Fruit fly (Drosophila melanogaster) whole organism, embryonic: ENCODE data around the gene vari.

Experiments
- Bteb2 ChIP-seq: fragments of 200-800 bp; sonication (Bioruptor generic); optimal IDR thresholded peaks from 2 replicates; lab custom pipeline; 2016; ENCODE audit warnings: missing biosample characterization, missing genetic modification characterization
- CG10274 ChIP-seq: fragments of 200-800 bp; sonication (Bioruptor generic); optimal IDR thresholded peaks from 3 replicates; lab custom pipeline; 2017; ENCODE audit warnings: missing biosample characterization, mild to moderate bottlenecking, missing genetic modification characterization
- CG12236 ChIP-seq: fragments of 200-800 bp; sonication (Bioruptor generic); optimal IDR thresholded peaks from 2 replicates; lab custom pipeline; 2016; ENCODE audit warnings: missing biosample characterization, missing genetic modification characterization
- CG1233 ChIP-seq: fragments of 200-800 bp; sonication (Bioruptor generic); optimal IDR thresholded peaks from 4 replicates; lab custom pipeline; 2018; ENCODE audit warnings: missing biosample characterization, mild to moderate bottlenecking, missing genetic modification characterization
- CG13296 ChIP-seq: fragments of 200-800 bp; sonication (Bioruptor generic); optimal IDR thresholded peaks from 3 replicates; lab custom pipeline; 2018; ENCODE audit warnings: missing biosample characterization, mild to moderate bottlenecking, missing genetic modification characterization
- CG13624 ChIP-seq: fragments of 200-800 bp; sonication (Bioruptor generic); optimal IDR thresholded peaks from 2 replicates; lab custom pipeline; 2016; ENCODE audit warnings: missing biosample characterization, missing genetic modification characterization
- CG15479 ChIP-seq: fragments of 200-800 bp; sonication (Bioruptor generic); optimal IDR thresholded peaks from 3 replicates; lab custom pipeline; 2019; ENCODE audit warnings: missing biosample characterization, mild to moderate bottlenecking, missing genetic modification characterization, moderate library complexity
- CG2120 ChIP-seq: fragments of 200-800 bp; sonication (Bioruptor generic); optimal IDR thresholded peaks from 3 replicates; lab custom pipeline; 2016; ENCODE audit warnings: missing biosample characterization, missing genetic modification characterization
- CG30020 ChIP-seq: fragments of 200-800 bp; optimal IDR thresholded peaks from 2 replicates; lab custom pipeline; 2019; ENCODE audit warnings: missing biosample characterization, mild to moderate bottlenecking, missing genetic modification characterization, moderate library complexity
- CG3995 ChIP-seq: fragments of 200-800 bp; sonication (Bioruptor generic); optimal IDR thresholded peaks from 3 replicates; lab custom pipeline; 2016; ENCODE audit warnings: missing biosample characterization, missing genetic modification characterization
- CG4617 ChIP-seq: fragments of 200-800 bp; sonication (Bioruptor generic); optimal IDR thresholded peaks from 3 replicates; lab custom pipeline; 2016; ENCODE audit warnings: missing biosample characterization, missing genetic modification characterization, borderline replicate concordance
- CG4707 ChIP-seq: fragments of 200-800 bp; sonication (Bioruptor generic); optimal IDR thresholded peaks from 2 replicates; lab custom pipeline; 2018; ENCODE audit warnings: missing biosample characterization, mild to moderate bottlenecking, missing genetic modification characterization, moderate library complexity
- CG7271 ChIP-seq: fragments of 200-800 bp; sonication (Bioruptor generic); optimal IDR thresholded peaks from 2 replicates; lab custom pipeline; 2018; ENCODE audit warnings: missing biosample characterization, mild to moderate bottlenecking, missing genetic modification characterization, moderate library complexity
- CG7786 ChIP-seq: fragments of 200-800 bp; sonication (Bioruptor generic); optimal IDR thresholded peaks from 2 replicates; lab custom pipeline; 2016; ENCODE audit warnings: missing biosample characterization, missing genetic modification characterization
- CG9609 ChIP-seq: fragments of 200-800 bp; sonication (Bioruptor generic); optimal IDR thresholded peaks from 3 replicates; lab custom pipeline; 2016; ENCODE audit warnings: missing biosample characterization, missing genetic modification characterization
- D19B ChIP-seq: fragments of 200-800 bp; sonication (Bioruptor generic); optimal IDR thresholded peaks from 2 replicates; lab custom pipeline; 2017; ENCODE audit warnings: missing biosample characterization, mild to moderate bottlenecking, missing genetic modification characterization
- H15 ChIP-seq: fragments of 200-800 bp; sonication (Bioruptor generic); IDR thresholded peaks from 3 replicates; pipeline ENCODE4 v1.3.6; 2022; ENCODE audit warnings: missing biosample characterization, missing genetic modification characterization
- Hmr ChIP-seq: fragments of 200-800 bp; sonication (Bioruptor generic); optimal IDR thresholded peaks from 3 replicates; lab custom pipeline; 2017; ENCODE audit warnings: mild to moderate bottlenecking, missing biosample characterization, missing genetic modification reagents, missing genetic modification characterization
- Hr78 ChIP-seq, 2 experiments: fragments of 200-800 bp in 1 of 2; fragments of >200 bp in 1 of 2; sonication (Bioruptor generic) in 1 of 2; optimal IDR thresholded peaks; 2 replicates each; lab custom pipeline; 2017 to 2019; ENCODE audit warnings: missing biosample characterization in 2 of 2, missing genetic modification characterization in 2 of 2, mild to moderate bottlenecking in 1 of 2, moderate library complexity in 1 of 2
- Jarid2 ChIP-seq: fragments of 200-800 bp; sonication (Bioruptor generic); optimal IDR thresholded peaks from 3 replicates; lab custom pipeline; 2017; ENCODE audit warnings: mild to moderate bottlenecking, missing biosample characterization, missing genetic modification reagents, missing genetic modification characterization
- Neu2 ChIP-seq: fragments of 200-800 bp; sonication (Bioruptor generic); optimal IDR thresholded peaks from 3 replicates; lab custom pipeline; 2016; ENCODE audit warnings: missing biosample characterization, missing genetic modification characterization, borderline replicate concordance
- Optix ChIP-seq: fragments of 200-800 bp; sonication (Bioruptor generic); IDR thresholded peaks from 3 replicates; pipeline ENCODE4 v1.3.6; 2022; ENCODE audit warnings: missing biosample characterization, missing genetic modification characterization
- Sry-β ChIP-seq: fragments of 200-800 bp; sonication (Bioruptor generic); optimal IDR thresholded peaks from 2 replicates; lab custom pipeline; 2018; ENCODE audit warnings: missing biosample characterization, mild to moderate bottlenecking, missing genetic modification characterization, moderate library complexity
- Xbp1 ChIP-seq: fragments of 200-800 bp; sonication (Bioruptor generic); optimal IDR thresholded peaks from 3 replicates; lab custom pipeline; 2016; ENCODE audit warnings: missing biosample characterization, mild to moderate bottlenecking, missing genetic modification characterization
- bab2 ChIP-seq: fragments of 200-800 bp; sonication (Bioruptor generic); optimal IDR thresholded peaks from 2 replicates; lab custom pipeline; 2016; ENCODE audit warnings: missing biosample characterization, missing genetic modification characterization
- cad ChIP-seq: fragments of >200 bp; optimal IDR thresholded peaks from 2 replicates; lab custom pipeline; 2017; ENCODE audit warnings: missing biosample characterization, missing genetic modification characterization
- chinmo ChIP-seq: fragments of 200-800 bp; sonication (Bioruptor generic); IDR thresholded peaks from 4 replicates; pipeline ENCODE4 v1.3.6; 2022; ENCODE audit warnings: missing biosample characterization, missing genetic modification characterization; ENCODE audit not compliant: partially characterized antibody
- crol ChIP-seq: fragments of 200-800 bp; sonication (Bioruptor generic); IDR thresholded peaks from 2 replicates; pipeline ENCODE4 v1.3.6; 2022; ENCODE audit warnings: missing biosample characterization, missing genetic modification characterization
- ham ChIP-seq: fragments of 200-800 bp; sonication (Bioruptor generic); IDR thresholded peaks from 2 replicates; pipeline ENCODE4 v1.3.6; 2022; ENCODE audit warnings: missing biosample characterization, missing genetic modification characterization
- hkb ChIP-seq, 2 experiments: fragments of 200-800 bp in 1 of 2; fragments of >200 bp in 1 of 2; sonication (Bioruptor generic) in 1 of 2; IDR thresholded peaks in 1 of 2; optimal IDR thresholded peaks in 1 of 2; 2 replicates each; pipeline versions ENCODE4 v1.3.6 to Lab custom; 2017 to 2022; ENCODE audit warnings: missing biosample characterization in 1 of 2, missing genetic modification characterization in 1 of 2
- klu ChIP-seq: fragments of 200-800 bp; sonication (Bioruptor generic); IDR thresholded peaks from 2 replicates; pipeline ENCODE4 v1.3.6; 2022; ENCODE audit warnings: missing biosample characterization, missing genetic modification characterization
- phol ChIP-seq: fragments of 200-800 bp; sonication (Bioruptor generic); optimal IDR thresholded peaks from 3 replicates; lab custom pipeline; 2018; ENCODE audit warnings: missing biosample characterization, mild to moderate bottlenecking, missing genetic modification characterization, moderate library complexity
- pnt ChIP-seq: fragments of 200-800 bp; sonication (Bioruptor generic); optimal IDR thresholded peaks from 3 replicates; lab custom pipeline; 2016; ENCODE audit warnings: missing biosample characterization, missing genetic modification characterization
- sens-2 ChIP-seq: fragments of 200-800 bp; sonication (Bioruptor generic); IDR thresholded peaks from 2 replicates; pipeline ENCODE4 v1.3.6; 2022; ENCODE audit warnings: missing biosample characterization, missing genetic modification characterization
- sim ChIP-seq: fragments of 200-800 bp; sonication (Bioruptor generic); IDR thresholded peaks from 2 replicates; pipeline ENCODE4 v1.3.6; 2022; ENCODE audit warnings: missing biosample characterization, missing genetic modification characterization
- sna ChIP-seq: fragments of 200-800 bp; sonication (Bioruptor generic); IDR thresholded peaks from 2 replicates; pipeline ENCODE4 v1.3.6; 2022; ENCODE audit warnings: missing biosample characterization, missing genetic modification characterization; ENCODE audit not compliant: partially characterized antibody
- sr ChIP-seq: fragments of 200-800 bp; sonication (Bioruptor generic); IDR thresholded peaks from 3 replicates; pipeline ENCODE4 v1.3.6; 2022; ENCODE audit warnings: missing biosample characterization, missing genetic modification characterization
- yki ChIP-seq: fragments of >200 bp; optimal IDR thresholded peaks from 3 replicates; lab custom pipeline; 2018
- zen2 ChIP-seq: fragments of 200-800 bp; sonication (Bioruptor generic); IDR thresholded peaks from 3 replicates; pipeline ENCODE4 v1.3.6; 2022; ENCODE audit warnings: missing biosample characterization, missing genetic modification characterization; ENCODE audit not compliant: partially characterized antibody

vari gene

dm6 chr2L:20820767-20821166 lies 23.9 kb upstream of the vari start, which contains the start of gene CheB38c:
Gene CheB38c, minus strand, starts transcription at chr2L:20820867.
- TF ChIP-seq sna (no peak), CG4617 (GFP tag; lab: Kevin White, UChicago) (no peak), Optix (GFP tag; lab: Robert Waterston, UW) (no peak), CG13624 (GFP tag; lab: Kevin White, UChicago) (no peak), CG2120 (GFP tag; lab: Kevin White, UChicago) (no peak), CG7786 (GFP tag; lab: Kevin White, UChicago) (no peak), CG3995 (GFP tag; lab: Kevin White, UChicago) (no peak), Neu2 (GFP tag; lab: Kevin White, UChicago) (no peak), chinmo (GFP tag; lab: Robert Waterston, UW) (no peak), Sry-β (GFP tag; lab: Kevin White, UChicago) (no peak)

- TF ChIP-seq yki (lab: Kevin White, UChicago) (no peak), klu (GFP tag; lab: Robert Waterston, UW) (no peak), CG9609 (no peak), CG1233 (GFP tag; lab: Kevin White, UChicago) (no peak), Hmr (GFP tag; lab: Kevin White, UChicago) (no peak), ham (GFP tag; lab: Robert Waterston, UW) (no peak), zen2 (GFP tag; lab: Robert Waterston, UW) (no peak), CG7271 (tag; lab: Kevin White, UChicago) (no peak), sens-2 (GFP tag; lab: Robert Waterston, UW) (no peak), hkb (optimal IDR thresholded peaks at IDR 0.05; lab: Kevin White, UChicago) (no peak), hkb (GFP tag; IDR thresholded peaks at IDR 0.05; lab: Robert Waterston, UW) (no peak), sr (no peak), cad (GFP tag; lab: Kevin White, UChicago) (no peak), pnt (GFP tag; lab: Kevin White, UChicago) (no peak), H15 (GFP tag; lab: Robert Waterston, UW) (no peak), CG13296 (no peak), CG4707 (GFP tag; lab: Kevin White, UChicago) (no peak)
- TF ChIP-seq, all 482 proteins: peak for 0
Measured at dm6 chr2L:20818432-20818831, 21.6 kb upstream of the vari start, which contains the start of gene CheB38a. Gene CheB38a, minus strand, starts transcription at chr2L:20818532.

- TF ChIP-seq CG10274 (GFP tag; lab: Kevin White, UChicago) (no peak), Xbp1 (GFP tag; lab: Kevin White, UChicago) (no peak), phol (tag; lab: Kevin White, UChicago) (no peak), CG30020 (tag; lab: Kevin White, UChicago) (no peak), sim (GFP tag; lab: Robert Waterston, UW) (no peak), bab2 (no peak), Bteb2 (GFP tag; lab: Kevin White, UChicago) (no peak), CG12236 (GFP tag; lab: Kevin White, UChicago) (no peak), crol (GFP tag; lab: Robert Waterston, UW) (no peak), Jarid2 (GFP tag; lab: Kevin White, UChicago) (no peak), Hr78 (GFP tag; optimal IDR thresholded peaks at IDR 0.05; lab: Kevin White, UChicago) (no peak), CG15479 (GFP tag; lab: Kevin White, UChicago) (no peak), D19B (GFP tag; lab: Kevin White, UChicago) (no peak)
Measured at dm6 chr2L:20817170-20817569, 20.3 kb upstream of the vari start, which contains the start of gene CheB38b. Gene CheB38b, minus strand, starts transcription at chr2L:20817270.
